Worm (Caenorhabditis elegans) whole organism, late embryonic: ENCODE data around the gene F17E9.2.

Experiments
- ceh-19 ChIP-seq: fragments of 200-800 bp; sonication (Bioruptor generic); optimal IDR thresholded peaks from 2 replicates; lab custom pipeline; 2018; ENCODE audit warnings: mild to moderate bottlenecking, missing genetic modification characterization, missing compliant biosample characterization
- ceh-2 ChIP-seq: sonication (generic microtip); optimal IDR thresholded peaks from 2 replicates; lab custom pipeline; 2016; ENCODE audit warnings: missing genotype, missing genetic modification characterization, missing compliant biosample characterization
- ceh-48 ChIP-seq: sonication (generic microtip); optimal IDR thresholded peaks from 2 replicates; lab custom pipeline; 2016; ENCODE audit warnings: missing genetic modification characterization, inconsistent platforms, missing compliant biosample characterization
- hlh-15 ChIP-seq: sonication (generic microtip); optimal IDR thresholded peaks from 2 replicates; lab custom pipeline; 2016; ENCODE audit warnings: missing genetic modification characterization, missing compliant biosample characterization
- hlh-30 ChIP-seq: sonication (generic microtip); optimal IDR thresholded peaks from 2 replicates; lab custom pipeline; 2017; ENCODE audit warnings: antibody characterized with exemption, missing genetic modification characterization, missing compliant biosample characterization; ENCODE audit not compliant: insufficient read depth
- hlh-6 ChIP-seq: sonication (generic microtip); optimal IDR thresholded peaks from 2 replicates; lab custom pipeline; 2016; ENCODE audit warnings: missing genotype, missing genetic modification characterization, missing compliant biosample characterization
- nfya-1 ChIP-seq: sonication (generic microtip); optimal IDR thresholded peaks from 2 replicates; lab custom pipeline; 2017; ENCODE audit warnings: missing genetic modification characterization, mild to moderate bottlenecking, missing compliant biosample characterization, antibody characterized with exemption, moderate library complexity
- nhr-11 ChIP-seq: fragments of 150-350 bp; optimal IDR thresholded peaks from 2 replicates; lab custom pipeline; 2014; ENCODE audit warnings: missing biosample characterization, missing genetic modification characterization
- nhr-232 ChIP-seq: sonication (generic microtip); optimal IDR thresholded peaks from 2 replicates; lab custom pipeline; 2016; ENCODE audit warnings: missing genetic modification characterization, missing compliant biosample characterization
- pat-9 ChIP-seq: fragments of 200-800 bp; sonication (Bioruptor generic); optimal IDR thresholded peaks from 2 replicates; lab custom pipeline; 2018; ENCODE audit warnings: mild to moderate bottlenecking, missing genetic modification characterization, moderate library complexity, missing compliant biosample characterization
- unc-55 ChIP-seq: sonication (generic microtip); optimal IDR thresholded peaks from 2 replicates; lab custom pipeline; 2017; ENCODE audit warnings: missing biosample characterization, missing genetic modification reagents, missing genetic modification characterization
- ztf-16 ChIP-seq: sonication (generic microtip); optimal IDR thresholded peaks from 2 replicates; lab custom pipeline; 2017; ENCODE audit warnings: missing genetic modification characterization, missing compliant biosample characterization

- TF ChIP-seq nhr-11 (tag; lab: Kevin White, UChicago) (no peak), ceh-19 (GFP tag; lab: Kevin White, UChicago) (no peak), unc-55 (GFP tag; lab: Kevin White, UChicago) (no peak), ztf-16 (no peak), hlh-30 (tag; lab: Kevin White, UChicago) (no peak), ceh-48 (no peak), hlh-15 (tag; lab: Kevin White, UChicago) (no peak), nfya-1 (tag; lab: Kevin White, UChicago) (no peak), nhr-232 (tag; lab: Kevin White, UChicago) (no peak), hlh-6 (tag; lab: Kevin White, UChicago) (no peak), ceh-2 (tag; lab: Kevin White, UChicago) (no peak), pat-9 (tag; lab: Kevin White, UChicago) (no peak)
Observed at ce11 chrIV:8328913-8329312, 26.8 kb upstream of the F17E9.2 start, which contains the start of gene F35H10.2.
